Fruit fly (Drosophila melanogaster) Kc167 (cell line): Measurements from ENCODE around the gene CG43051.

Source experiments
- Sin3A ChIP-seq: fragments of >200 bp; optimal IDR thresholded peaks from 2 replicates; lab custom pipeline; 2018; ENCODE audit warnings: missing external identifiers
- insv ChIP-seq: fragments of >200 bp; optimal IDR thresholded peaks from 3 replicates; lab custom pipeline; 2018; ENCODE audit warnings: missing external identifiers

DNA sequence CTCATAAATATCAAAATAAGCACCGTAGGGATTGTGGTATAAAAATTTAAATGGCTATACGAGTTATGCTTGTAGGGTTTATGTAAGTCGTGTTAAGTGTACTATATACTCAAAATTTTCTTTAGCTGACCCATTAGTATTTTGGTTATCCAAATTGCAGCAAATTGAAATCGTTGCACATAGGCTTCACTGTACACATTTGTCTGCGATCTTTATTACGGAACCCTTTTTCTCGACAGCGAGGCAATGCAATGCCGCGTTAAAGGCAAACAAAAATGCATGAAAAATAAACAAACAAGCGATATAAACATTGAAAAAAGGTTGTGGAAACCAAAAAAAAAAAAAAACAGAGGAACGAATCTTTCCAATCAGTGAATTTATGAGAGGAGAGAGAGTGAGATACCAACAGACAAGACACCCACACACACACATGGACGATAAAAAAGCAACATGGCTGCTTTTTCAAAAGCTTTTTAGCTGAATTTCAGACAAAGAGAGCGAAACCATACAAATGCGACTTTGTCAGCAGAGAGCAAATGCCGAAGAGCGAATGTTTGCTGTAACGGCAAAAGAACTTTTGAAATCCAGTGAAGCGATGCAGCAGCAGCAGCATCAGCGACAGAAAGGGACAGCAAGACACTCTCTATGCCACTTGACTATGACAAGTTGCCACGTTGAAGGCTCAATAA, 23.7 kb upstream of the CG43051 start:
- TF ChIP-seq Sin3A (no peak), insv (lab: Kevin White, UChicago) (no peak)
